Fruit fly (Drosophila melanogaster) whole organism, adult: ENCODE measurements around the gene CG7512.

ENCODE experiments used
- CG11617 ChIP-seq: fragments of 200-800 bp; sonication (Bioruptor generic); optimal IDR thresholded peaks from 2 replicates; lab custom pipeline; 2017; ENCODE audit warnings: mild to moderate bottlenecking, missing biosample characterization, missing genetic modification reagents, missing genetic modification characterization
- CG12768 ChIP-seq: fragments of 200-800 bp; sonication (Bioruptor generic); optimal IDR thresholded peaks from 2 replicates; lab custom pipeline; 2017; ENCODE audit warnings: missing biosample characterization, missing genetic modification characterization, mild to moderate bottlenecking, moderate library complexity, missing genetic modification reagents
- CG14711 ChIP-seq: fragments of 200-800 bp; sonication (Bioruptor generic); optimal IDR thresholded peaks from 2 replicates; lab custom pipeline; 2018; ENCODE audit warnings: missing biosample characterization, mild to moderate bottlenecking, missing genetic modification characterization, moderate library complexity
- CG1620 ChIP-seq: fragments of 200-800 bp; sonication (Bioruptor generic); optimal IDR thresholded peaks from 2 replicates; lab custom pipeline; 2016; ENCODE audit warnings: missing biosample characterization, missing genetic modification characterization
- CG33017 ChIP-seq: fragments of 200-800 bp; sonication (Bioruptor generic); optimal IDR thresholded peaks from 2 replicates; lab custom pipeline; 2018; ENCODE audit warnings: missing biosample characterization, mild to moderate bottlenecking, missing genetic modification characterization, moderate library complexity
- CG5204 ChIP-seq: fragments of 200-800 bp; sonication (Bioruptor generic); optimal IDR thresholded peaks from 2 replicates; lab custom pipeline; 2016; ENCODE audit warnings: missing biosample characterization, missing genetic modification characterization
- CG7045 ChIP-seq: fragments of 200-800 bp; sonication (Bioruptor generic); optimal IDR thresholded peaks from 2 replicates; lab custom pipeline; 2017; ENCODE audit warnings: missing biosample characterization, mild to moderate bottlenecking, missing genetic modification characterization
- CG7101 ChIP-seq: fragments of 200-800 bp; sonication (Bioruptor generic); optimal IDR thresholded peaks from 2 replicates; lab custom pipeline; 2018; ENCODE audit warnings: missing biosample characterization, mild to moderate bottlenecking, missing genetic modification characterization, moderate library complexity
- Clk ChIP-seq: fragments of 200-800 bp; sonication (Bioruptor generic); optimal IDR thresholded peaks from 2 replicates; lab custom pipeline; 2017; ENCODE audit warnings: missing biosample characterization, missing genetic modification characterization
- Crg-1 ChIP-seq: fragments of 200-800 bp; sonication (Bioruptor generic); optimal IDR thresholded peaks from 2 replicates; lab custom pipeline; 2016; ENCODE audit warnings: missing biosample characterization, missing genetic modification characterization
- Hr96 ChIP-seq: fragments of 200-800 bp; sonication (Bioruptor generic); optimal IDR thresholded peaks from 2 replicates; lab custom pipeline; 2016; ENCODE audit warnings: missing biosample characterization, missing genetic modification characterization
- Mnt ChIP-seq: fragments of 200-800 bp; sonication (Bioruptor generic); optimal IDR thresholded peaks from 2 replicates; lab custom pipeline; 2016; ENCODE audit warnings: missing biosample characterization, mild to moderate bottlenecking, missing genetic modification characterization
- bab1 ChIP-seq: fragments of 200-800 bp; sonication (Bioruptor generic); optimal IDR thresholded peaks from 3 replicates; lab custom pipeline; 2019; ENCODE audit warnings: missing biosample characterization, mild to moderate bottlenecking, missing genetic modification characterization, moderate library complexity
- cic ChIP-seq: fragments of 200-800 bp; sonication (Bioruptor generic); optimal IDR thresholded peaks from 2 replicates; lab custom pipeline; 2017; ENCODE audit warnings: missing biosample characterization, mild to moderate bottlenecking, missing genetic modification characterization, moderate library complexity
- cnc ChIP-seq, 2 experiments: fragments of >200 bp; optimal IDR thresholded peaks; 2 replicates each; lab custom pipeline; 2017
- kay ChIP-seq: fragments of 200-800 bp; sonication (Bioruptor generic); peaks from one replicate; lab custom pipeline; 2016; ENCODE audit warnings: missing biosample characterization, missing genetic modification characterization, borderline replicate concordance
- ovo ChIP-seq: fragments of 200-800 bp; sonication (Bioruptor generic); optimal IDR thresholded peaks from 2 replicates; lab custom pipeline; 2016; ENCODE audit warnings: missing biosample characterization, missing genetic modification characterization
- pad ChIP-seq: fragments of 200-800 bp; sonication (Bioruptor generic); optimal IDR thresholded peaks from 3 replicates; lab custom pipeline; 2017; ENCODE audit warnings: missing biosample characterization, missing genetic modification characterization, mild to moderate bottlenecking, moderate library complexity, missing genetic modification reagents
- tj ChIP-seq: fragments of 200-800 bp; sonication (Bioruptor generic); optimal IDR thresholded peaks from 3 replicates; lab custom pipeline; 2017; ENCODE audit warnings: missing biosample characterization, mild to moderate bottlenecking, missing genetic modification characterization, moderate library complexity
- toe ChIP-seq: fragments of 200-800 bp; sonication (Bioruptor generic); optimal IDR thresholded peaks from 2 replicates; lab custom pipeline; 2016; ENCODE audit warnings: missing biosample characterization, missing genetic modification characterization

The CG7512 gene

DNA sequence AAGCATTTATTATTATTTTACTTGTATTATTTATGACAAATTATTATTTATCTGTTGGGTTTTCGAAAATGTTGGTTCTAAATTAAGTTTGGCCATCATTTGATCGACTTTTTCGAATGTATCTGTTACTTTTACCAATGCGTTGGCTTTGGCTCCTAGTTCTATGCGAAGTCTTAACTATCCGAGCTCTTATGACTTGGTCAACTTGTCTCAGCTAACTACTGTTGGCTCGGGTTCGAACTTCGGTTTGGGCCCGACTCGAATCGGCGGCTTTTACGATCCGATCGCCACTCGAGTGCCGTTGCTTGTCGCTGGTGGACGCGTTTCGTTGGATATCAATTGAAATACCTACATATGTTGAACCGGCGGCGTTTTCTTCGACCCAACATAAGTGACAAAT, at the start of gene CG7512:
TSS of gene CG7512 (plus strand) at position 301 of the 400 bp plus-strand sequence.
- TF ChIP-seq Crg-1 (GFP tag; lab: Kevin White, UChicago), result no peak
- TF ChIP-seq CG7101 (tag; lab: Kevin White, UChicago), result no peak
- no peak for TF ChIP-seq Mnt
- no peak for TF ChIP-seq cic
- no peak for TF ChIP-seq Hr96 (GFP tag; lab: Kevin White, UChicago)
- no peak for TF ChIP-seq CG11617 (GFP tag; lab: Kevin White, UChicago)
- no peak for TF ChIP-seq kay (GFP tag; lab: Kevin White, UChicago)
- no peak for TF ChIP-seq cnc (optimal IDR thresholded peaks at IDR 0.05; lab: Kevin White, UChicago)
- no peak for TF ChIP-seq CG5204 (GFP tag; lab: Kevin White, UChicago)
- TF ChIP-seq ovo (GFP tag; lab: Kevin White, UChicago), result no peak
- no peak for TF ChIP-seq CG14711 (tag; lab: Kevin White, UChicago)
- TF ChIP-seq CG7045 (GFP tag; lab: Kevin White, UChicago), result no peak
- TF ChIP-seq Clk (GFP tag; lab: Kevin White, UChicago), result no peak
- TF ChIP-seq CG1620 (GFP tag; lab: Kevin White, UChicago), result no peak

DNA sequence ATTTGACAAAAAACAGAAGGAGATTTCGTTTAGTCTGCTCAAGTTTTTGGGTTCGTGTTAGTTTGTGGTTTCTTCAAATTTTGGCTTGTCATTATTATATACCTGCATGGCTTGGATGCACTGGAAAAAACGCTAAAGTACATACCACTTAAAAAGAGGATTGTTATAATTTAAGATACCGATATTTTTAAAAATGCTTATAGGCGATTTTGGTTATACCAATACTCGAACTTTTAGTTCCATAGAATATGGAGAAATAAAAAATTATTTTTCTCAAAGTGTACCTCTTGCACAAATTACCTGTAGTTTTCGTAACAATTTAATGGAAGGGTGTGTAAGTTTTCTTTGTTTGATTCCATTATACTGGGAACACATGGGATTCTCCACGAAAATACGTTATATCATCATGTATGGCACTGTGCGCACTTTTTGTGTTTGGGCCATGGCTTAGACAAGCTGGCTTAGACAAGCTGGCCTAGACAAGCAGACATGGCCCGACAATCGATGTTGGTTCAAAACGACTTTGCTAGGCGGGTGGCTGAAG, 48.1 kb upstream of the CG7512 start, which contains the start of gene Fum3:
TSS of gene Fum3 (minus strand) at position 494 of the 544 bp plus-strand sequence.
- TF ChIP-seq cnc (optimal IDR thresholded peaks at IDR 0.05; lab: Kevin White, UChicago), result no peak
- no peak for TF ChIP-seq Crg-1 (GFP tag; lab: Kevin White, UChicago)
- no peak for TF ChIP-seq CG11617 (GFP tag; lab: Kevin White, UChicago)
- no peak for TF ChIP-seq CG7101 (tag; lab: Kevin White, UChicago)
- no peak for TF ChIP-seq Clk (GFP tag; lab: Kevin White, UChicago)
- no peak for TF ChIP-seq tj
- no peak for TF ChIP-seq pad

DNA sequence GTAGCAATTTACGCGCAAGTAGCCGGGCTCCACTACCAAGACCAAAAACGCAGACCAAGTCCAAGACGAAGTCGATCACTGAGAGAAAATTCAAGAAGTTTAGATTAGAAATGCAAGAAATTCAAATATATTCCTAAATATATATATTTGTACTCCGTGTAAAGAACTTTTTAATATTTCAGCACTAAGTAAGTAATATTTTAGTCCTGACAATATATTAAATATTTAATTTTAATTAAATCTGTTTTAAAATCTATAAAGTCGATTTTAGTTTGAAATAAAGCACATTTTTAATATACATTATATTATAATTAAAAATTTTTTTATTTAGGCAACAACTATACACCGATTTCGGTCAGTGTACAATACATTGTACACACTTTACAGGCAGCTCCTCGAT, 46.5 kb upstream of the CG7512 start:
- no peak for TF ChIP-seq cnc (optimal IDR thresholded peaks at IDR 0.05; lab: Kevin White, UChicago)
- TF ChIP-seq CG7045 (GFP tag; lab: Kevin White, UChicago), result no peak
- no peak for TF ChIP-seq CG33017 (tag; lab: Kevin White, UChicago)
- TF ChIP-seq Clk (GFP tag; lab: Kevin White, UChicago), result no peak
- no peak for TF ChIP-seq CG12768 (GFP tag; lab: Kevin White, UChicago)
- TF ChIP-seq toe (GFP tag; lab: Kevin White, UChicago), result no peak
- no peak for TF ChIP-seq kay (GFP tag; lab: Kevin White, UChicago)
- TF ChIP-seq tj, result no peak
- no peak for TF ChIP-seq Crg-1 (GFP tag; lab: Kevin White, UChicago)

DNA sequence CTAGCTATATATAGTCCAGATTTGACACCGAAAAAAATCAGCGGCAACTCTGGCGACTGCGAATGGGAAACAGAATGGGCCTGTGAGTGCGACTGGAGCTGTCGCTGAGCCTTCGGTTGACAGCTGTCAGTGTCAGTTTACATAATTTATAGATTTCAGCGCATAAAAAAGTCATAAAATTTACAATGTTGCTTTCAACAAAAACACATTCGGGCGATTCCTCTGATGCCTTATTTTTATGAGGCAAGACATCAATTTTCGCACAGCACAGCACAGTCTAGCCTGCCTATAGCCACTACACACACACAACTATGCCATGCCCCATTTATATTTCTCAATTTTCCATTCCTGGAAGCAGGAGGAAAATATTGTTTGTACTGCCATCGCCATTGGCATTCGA, 41.1 kb upstream of the CG7512 start:
- TF ChIP-seq CG7045 (GFP tag; lab: Kevin White, UChicago), result no peak
- TF ChIP-seq CG33017 (tag; lab: Kevin White, UChicago), result no peak
- TF ChIP-seq Crg-1 (GFP tag; lab: Kevin White, UChicago), result no peak
- no peak for TF ChIP-seq Clk (GFP tag; lab: Kevin White, UChicago)
- TF ChIP-seq CG7101 (tag; lab: Kevin White, UChicago), result no peak

DNA sequence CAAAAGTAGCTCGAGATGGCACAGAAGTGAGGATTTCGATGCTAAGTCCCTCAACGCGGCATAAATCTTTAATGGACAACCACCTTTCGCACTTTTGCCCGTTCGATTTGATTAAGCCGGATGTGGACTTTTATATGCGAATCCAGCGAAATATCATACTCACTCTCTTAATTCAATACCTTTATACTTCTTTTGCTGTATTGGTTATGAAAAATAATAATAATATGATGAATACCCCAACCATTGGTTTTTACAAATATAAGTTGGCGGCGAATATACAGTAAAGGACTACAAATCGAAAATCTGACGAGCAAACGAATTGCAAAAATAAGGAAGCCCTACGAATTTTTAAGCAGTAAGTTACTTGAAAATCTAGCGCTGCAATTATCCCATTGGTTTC, 40.5 kb upstream of the CG7512 start, which contains the start of gene Vha16-3:
TSS of gene Vha16-3 (plus strand) at position 301 of the 400 bp plus-strand sequence.
- TF ChIP-seq CG14711 (tag; lab: Kevin White, UChicago) (no peak), CG12768 (GFP tag; lab: Kevin White, UChicago) (no peak), CG33017 (tag; lab: Kevin White, UChicago) (no peak), cnc (optimal IDR thresholded peaks at IDR 0.05; lab: Kevin White, UChicago) (no peak), CG7045 (GFP tag; lab: Kevin White, UChicago) (no peak), cic (no peak)

DNA sequence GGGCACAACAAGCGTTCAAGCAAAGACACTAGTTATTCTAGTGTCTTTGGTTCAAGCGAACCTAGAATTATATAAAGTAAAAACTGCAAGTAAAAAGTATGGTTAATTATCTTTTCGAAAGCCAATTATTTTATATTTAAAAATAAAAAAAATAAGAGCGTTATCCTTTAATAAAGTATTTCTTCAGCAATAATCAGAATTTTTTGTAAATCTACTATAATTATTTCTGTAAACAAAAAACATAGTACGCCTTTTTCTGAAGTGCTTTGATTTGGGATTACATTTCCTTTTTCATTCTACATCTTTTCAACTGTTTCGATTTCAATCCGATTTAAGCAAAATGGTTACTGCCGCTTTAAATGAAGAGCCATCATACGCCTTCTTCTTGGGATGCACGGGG, 38.8 kb upstream of the CG7512 start, which contains the start of gene Vha16-2:
TSS of gene Vha16-2 (plus strand) at position 301 of the 400 bp plus-strand sequence.
- TF ChIP-seq CG11617 (GFP tag; lab: Kevin White, UChicago) (no peak), cic (no peak), CG5204 (GFP tag; lab: Kevin White, UChicago) (no peak), ovo (GFP tag; lab: Kevin White, UChicago) (no peak), CG33017 (tag; lab: Kevin White, UChicago) (no peak), bab1 (GFP tag; lab: Kevin White, UChicago) (no peak), tj (no peak), Crg-1 (GFP tag; lab: Kevin White, UChicago) (no peak), CG7101 (tag; lab: Kevin White, UChicago) (no peak), toe (GFP tag; lab: Kevin White, UChicago) (no peak), cnc (optimal IDR thresholded peaks at IDR 0.05; lab: Kevin White, UChicago) (no peak), Clk (GFP tag; lab: Kevin White, UChicago) (no peak), kay (GFP tag; lab: Kevin White, UChicago) (no peak), CG14711 (tag; lab: Kevin White, UChicago) (no peak), pad (no peak), Mnt (no peak)

DNA sequence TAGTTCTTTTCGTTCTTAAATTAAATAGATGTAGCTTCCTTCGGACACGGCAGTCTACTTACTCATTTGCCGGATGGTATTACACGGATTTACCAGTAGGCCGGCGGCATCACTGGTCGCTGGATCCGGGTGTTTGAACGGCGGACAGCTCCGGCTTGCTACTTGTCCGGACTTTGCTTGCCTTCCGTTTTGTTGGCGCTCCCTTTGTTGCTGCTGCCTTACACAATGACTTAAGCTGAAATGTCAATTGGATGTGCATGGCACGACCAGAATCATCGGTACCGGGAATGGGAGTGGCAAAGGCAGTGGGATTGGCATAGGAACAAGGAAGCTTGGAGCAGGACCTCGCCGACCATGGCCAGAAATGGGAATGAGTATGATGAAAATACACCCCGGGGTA, 33.2 kb upstream of the CG7512 start:
- no peak for TF ChIP-seq kay (GFP tag; lab: Kevin White, UChicago)
- TF ChIP-seq CG5204 (GFP tag; lab: Kevin White, UChicago), result no peak
- TF ChIP-seq CG14711 (tag; lab: Kevin White, UChicago), result no peak
- TF ChIP-seq CG1620 (GFP tag; lab: Kevin White, UChicago), result no peak
- no peak for TF ChIP-seq Hr96 (GFP tag; lab: Kevin White, UChicago)
- no peak for TF ChIP-seq toe (GFP tag; lab: Kevin White, UChicago)
- TF ChIP-seq Mnt, result no peak
- no peak for TF ChIP-seq Crg-1 (GFP tag; lab: Kevin White, UChicago)
- no peak for TF ChIP-seq tj
- TF ChIP-seq CG12768 (GFP tag; lab: Kevin White, UChicago), result no peak
- no peak for TF ChIP-seq CG11617 (GFP tag; lab: Kevin White, UChicago)
- no peak for TF ChIP-seq CG33017 (tag; lab: Kevin White, UChicago)
- no peak for TF ChIP-seq cic
- TF ChIP-seq CG7045 (GFP tag; lab: Kevin White, UChicago), result no peak
